Worm (Caenorhabditis elegans): ENCODE measurements around the gene F52B10.3.

The F52B10.3 gene

DNA sequence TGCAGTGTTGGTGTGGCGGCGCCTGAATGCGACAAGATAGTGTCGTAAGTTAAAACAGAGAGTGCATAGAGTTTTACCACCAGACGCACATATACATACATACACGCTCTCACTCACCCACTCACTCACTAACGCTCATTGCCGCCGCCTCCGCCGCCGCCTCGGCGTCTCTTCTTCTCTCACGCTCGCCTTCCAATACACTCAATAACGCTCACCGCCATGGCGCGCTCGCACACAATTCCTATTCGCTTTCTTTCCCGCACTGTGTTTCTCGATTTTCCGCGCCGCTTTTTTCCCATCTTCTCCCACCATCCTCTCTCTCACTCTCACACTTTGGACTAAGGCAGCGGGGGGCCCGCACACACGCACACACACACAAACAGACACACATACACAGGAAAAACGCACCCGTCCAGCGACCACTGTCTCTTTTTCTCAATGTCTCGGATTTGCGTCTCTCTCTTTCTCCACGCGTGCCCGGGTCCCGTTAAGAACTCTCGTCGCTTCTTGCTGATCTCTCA is 45.7 kb downstream of the F52B10.3 start, which contains the start of gene kin-29 (continued):
- TF ChIP-seq ztf-1 (GFP tag; conservative IDR thresholded peaks at IDR 0.05) (0 out of 2 replicates have a peak, but pooled peaks have one; percentile 26), aly-2 (tag; optimal IDR thresholded peaks at IDR 0.05) (no peak), peb-1 (tag; optimal IDR thresholded peaks at IDR 0.05) (no peak), nhr-10 (tag; optimal IDR thresholded peaks at IDR 0.05) (peak; percentile 11), skn-1 (tag; optimal IDR thresholded peaks at IDR 0.05) (no peak), alr-1 (tag; optimal IDR thresholded peaks at IDR 0.05) (no peak), ceh-82 (tag; optimal IDR thresholded peaks at IDR 0.05) (no peak), lin-39 (tag; optimal IDR thresholded peaks at IDR 0.05) (no peak), nhr-12 (tag; optimal IDR thresholded peaks at IDR 0.05) (no peak), sma-3 (GFP tag; optimal IDR thresholded peaks at IDR 0.05) (peak; percentile 83), sem-4 (tag; optimal IDR thresholded peaks at IDR 0.05) (peak; percentile 14), C34F6.9 (tag; optimal IDR thresholded peaks at IDR 0.05) (peak; percentile 83), lin-11 (tag; optimal IDR thresholded peaks at IDR 0.05) (peak; percentile 76), fos-1 (tag; optimal IDR thresholded peaks at IDR 0.05) (peak; percentile 82), crh-2 (tag; optimal IDR thresholded peaks at IDR 0.05) (peak; percentile 75), nhr-129 (tag; optimal IDR thresholded peaks at IDR 0.05) (peak; percentile 93), gmeb-1 (tag; optimal IDR thresholded peaks at IDR 0.05) (peak; percentile 48), F13H6.1 (tag; optimal IDR thresholded peaks at IDR 0.05) (peak; percentile 97), lin-13 (GFP tag; optimal IDR thresholded peaks at IDR 0.05) (peak; percentile 81), dmd-4 (tag; optimal IDR thresholded peaks at IDR 0.05) (no peak), nhr-77 (tag; optimal IDR thresholded peaks at IDR 0.05) (no peak), nhr-21 (tag; optimal IDR thresholded peaks at IDR 0.05) (peak; percentile 74), elt-3 (tag; optimal IDR thresholded peaks at IDR 0.05) (no peak), nhr-25 (tag; optimal IDR thresholded peaks at IDR 0.05) (peak; percentile 70), ceh-16 (tag; optimal IDR thresholded peaks at IDR 0.05) (peak; percentile 28), ztf-11 (tag; optimal IDR thresholded peaks at IDR 0.05) (no peak)

- TF ChIP-seq nhr-6 (tag; optimal IDR thresholded peaks at IDR 0.05) = no peak
- peak; percentile 72 for TF ChIP-seq snpc-4 (tag; optimal IDR thresholded peaks at IDR 0.05)
- no peak for TF ChIP-seq elt-3 (tag; optimal IDR thresholded peaks at IDR 0.05)
Observed at ce11 chrX:2843508-2843907, 54.6 kb downstream of the F52B10.3 start.
